Fruit fly (Drosophila melanogaster) whole organism, embryonic: ENCODE measurements around the gene Dbx.

Experiments used
- CG10321 ChIP-seq: fragments of 200-800 bp; sonication (Bioruptor generic); IDR thresholded peaks from 2 replicates; pipeline ENCODE4 v1.3.6; 2022; ENCODE audit warnings: missing biosample characterization, missing genetic modification characterization
- CG10654 ChIP-seq: fragments of 200-800 bp; sonication (Bioruptor generic); optimal IDR thresholded peaks from 2 replicates; lab custom pipeline; 2016; ENCODE audit warnings: missing biosample characterization, missing genetic modification characterization
- CG11695 ChIP-seq: fragments of 200-800 bp; sonication (Bioruptor generic); IDR thresholded peaks from 3 replicates; pipeline ENCODE4 v1.3.6; 2022; ENCODE audit warnings: missing biosample characterization, missing genetic modification characterization
- CG13287 ChIP-seq: fragments of 200-800 bp; sonication (Bioruptor generic); IDR thresholded peaks from 2 replicates; pipeline ENCODE4 v1.3.6; 2022; ENCODE audit warnings: missing biosample characterization, missing genetic modification characterization; ENCODE audit not compliant: partially characterized antibody
- CG16863 ChIP-seq: fragments of 200-800 bp; sonication (Bioruptor generic); optimal IDR thresholded peaks from 3 replicates; lab custom pipeline; 2016; ENCODE audit warnings: missing biosample characterization, missing genetic modification characterization
- CG18011 ChIP-seq: fragments of 200-800 bp; sonication (Bioruptor generic); optimal IDR thresholded peaks from 2 replicates; lab custom pipeline; 2017; ENCODE audit warnings: missing biosample characterization, missing genetic modification characterization, mild to moderate bottlenecking, moderate library complexity, missing genotype
- CG1832 ChIP-seq: fragments of 200-800 bp; sonication (Bioruptor generic); optimal IDR thresholded peaks from 2 replicates; lab custom pipeline; 2017; ENCODE audit warnings: missing biosample characterization, mild to moderate bottlenecking, missing genetic modification characterization, inconsistent platforms
- CG2116 ChIP-seq: fragments of 200-800 bp; sonication (Bioruptor generic); optimal IDR thresholded peaks from 3 replicates; lab custom pipeline; 2018; ENCODE audit warnings: missing biosample characterization, mild to moderate bottlenecking, missing genetic modification characterization
- CG2129 ChIP-seq: fragments of 200-800 bp; sonication (Bioruptor generic); IDR thresholded peaks from 2 replicates; pipeline ENCODE4 v1.3.6; 2022; ENCODE audit warnings: missing biosample characterization, missing genetic modification characterization; ENCODE audit not compliant: partially characterized antibody
- CG33557 ChIP-seq: fragments of 200-800 bp; sonication (Bioruptor generic); optimal IDR thresholded peaks from 2 replicates; lab custom pipeline; 2019; ENCODE audit warnings: missing biosample characterization, mild to moderate bottlenecking, missing genetic modification characterization, moderate library complexity
- CG4707 ChIP-seq: fragments of 200-800 bp; sonication (Bioruptor generic); optimal IDR thresholded peaks from 2 replicates; lab custom pipeline; 2018; ENCODE audit warnings: missing biosample characterization, mild to moderate bottlenecking, missing genetic modification characterization, moderate library complexity
- CG6254 ChIP-seq: fragments of 200-800 bp; sonication (Bioruptor generic); optimal IDR thresholded peaks from 3 replicates; lab custom pipeline; 2017; ENCODE audit warnings: mild to moderate bottlenecking, missing biosample characterization, missing genetic modification reagents, missing genetic modification characterization
- CG6683 ChIP-seq: fragments of 200-800 bp; sonication (Bioruptor generic); optimal IDR thresholded peaks from 2 replicates; lab custom pipeline; 2017; ENCODE audit warnings: missing biosample characterization, mild to moderate bottlenecking, missing genetic modification characterization, missing genetic modification reagents
- CG6765 ChIP-seq: fragments of 200-800 bp; sonication (Bioruptor generic); optimal IDR thresholded peaks from 3 replicates; lab custom pipeline; 2017; ENCODE audit warnings: missing biosample characterization, mild to moderate bottlenecking, missing genetic modification characterization
- CG7271 ChIP-seq: fragments of 200-800 bp; sonication (Bioruptor generic); optimal IDR thresholded peaks from 2 replicates; lab custom pipeline; 2018; ENCODE audit warnings: missing biosample characterization, mild to moderate bottlenecking, missing genetic modification characterization, moderate library complexity
- CG7987 ChIP-seq: fragments of 200-800 bp; sonication (Bioruptor generic); optimal IDR thresholded peaks from 2 replicates; lab custom pipeline; 2018; ENCODE audit warnings: missing biosample characterization, mild to moderate bottlenecking, missing genetic modification characterization, moderate library complexity
- CG8359 ChIP-seq: fragments of 200-800 bp; sonication (Bioruptor generic); optimal IDR thresholded peaks from 2 replicates; lab custom pipeline; 2017; ENCODE audit warnings: missing biosample characterization, mild to moderate bottlenecking, missing genetic modification characterization, borderline replicate concordance
- Doc2 ChIP-seq: fragments of 200-800 bp; sonication (Bioruptor generic); IDR thresholded peaks from 2 replicates; pipeline ENCODE4 v1.3.6; 2022; ENCODE audit warnings: missing biosample characterization, missing genetic modification characterization
- Dref ChIP-seq: fragments of 200-800 bp; sonication (Bioruptor generic); IDR thresholded peaks from 2 replicates; pipeline ENCODE4 v1.3.6; 2022; ENCODE audit warnings: missing biosample characterization, missing genetic modification characterization
- Gsc ChIP-seq: fragments of 200-800 bp; sonication (Bioruptor generic); IDR thresholded peaks from 2 replicates; pipeline ENCODE4 v1.3.6; 2022; ENCODE audit warnings: missing biosample characterization, missing genetic modification characterization
- H15 ChIP-seq: fragments of 200-800 bp; sonication (Bioruptor generic); IDR thresholded peaks from 3 replicates; pipeline ENCODE4 v1.3.6; 2022; ENCODE audit warnings: missing biosample characterization, missing genetic modification characterization
- H2.0 ChIP-seq: fragments of 200-800 bp; sonication (Bioruptor generic); IDR thresholded peaks from 2 replicates; pipeline ENCODE4 v1.3.6; 2022; ENCODE audit warnings: missing biosample characterization, missing genetic modification characterization
- HLHmδ ChIP-seq: fragments of 200-800 bp; sonication (Bioruptor generic); optimal IDR thresholded peaks from 2 replicates; lab custom pipeline; 2018; ENCODE audit warnings: missing biosample characterization, mild to moderate bottlenecking, missing genetic modification characterization, moderate library complexity
- HmgD ChIP-seq: fragments of 200-800 bp; sonication (Bioruptor generic); optimal IDR thresholded peaks from 3 replicates; lab custom pipeline; 2016; ENCODE audit warnings: missing biosample characterization, missing genetic modification characterization
- HmgZ ChIP-seq: fragments of 200-800 bp; sonication (Bioruptor generic); optimal IDR thresholded peaks from 2 replicates; lab custom pipeline; 2018; ENCODE audit warnings: missing biosample characterization, mild to moderate bottlenecking, missing genetic modification characterization
- Hr3 ChIP-seq: fragments of 200-800 bp; sonication (Bioruptor generic); optimal IDR thresholded peaks from 3 replicates; lab custom pipeline; 2016; ENCODE audit warnings: missing biosample characterization, missing genetic modification characterization
- Kr ChIP-seq: fragments of 200-800 bp; sonication (Bioruptor generic); optimal IDR thresholded peaks from 2 replicates; lab custom pipeline; 2017; ENCODE audit warnings: missing biosample characterization, mild to moderate bottlenecking, missing genetic modification characterization
- MTF-1 ChIP-seq: fragments of 200-800 bp; sonication (Bioruptor generic); optimal IDR thresholded peaks from 2 replicates; lab custom pipeline; 2018; ENCODE audit warnings: missing biosample characterization, mild to moderate bottlenecking, missing genetic modification characterization, borderline replicate concordance
- Nf-YC ChIP-seq: fragments of 200-800 bp; optimal IDR thresholded peaks from 3 replicates; lab custom pipeline; 2019; ENCODE audit warnings: missing biosample characterization, mild to moderate bottlenecking, missing genetic modification characterization, moderate library complexity
- Ravus ChIP-seq: fragments of 200-800 bp; sonication (Bioruptor generic); IDR thresholded peaks from 2 replicates; pipeline ENCODE4 v1.3.6; 2022; ENCODE audit warnings: missing biosample characterization, missing genetic modification characterization
- Trl ChIP-seq, 3 experiments: fragments of >200 bp in 2 of 3; fragments of 200-800 bp in 1 of 3; sonication (Bioruptor generic) in 1 of 3; optimal IDR thresholded peaks; 2 replicates in 1 of 3; 3 replicates in 2 of 3; lab custom pipeline; 2016 to 2017; ENCODE audit warnings: missing biosample characterization in 1 of 3, missing genetic modification characterization in 1 of 3
- amos ChIP-seq: fragments of 200-800 bp; sonication (Bioruptor generic); IDR thresholded peaks from 2 replicates; pipeline ENCODE4 v1.3.6; 2022; ENCODE audit warnings: missing biosample characterization, missing genetic modification characterization; ENCODE audit not compliant: partially characterized antibody
- bcd ChIP-seq: fragments of 200-800 bp; sonication (Bioruptor generic); optimal IDR thresholded peaks from 2 replicates; lab custom pipeline; 2017; ENCODE audit warnings: missing biosample characterization, mild to moderate bottlenecking, missing genetic modification characterization
- cad ChIP-seq: fragments of >200 bp; optimal IDR thresholded peaks from 2 replicates; lab custom pipeline; 2017; ENCODE audit warnings: missing biosample characterization, missing genetic modification characterization
- cg ChIP-seq: fragments of 200-800 bp; sonication (Bioruptor generic); optimal IDR thresholded peaks from 3 replicates; lab custom pipeline; 2019; ENCODE audit warnings: missing biosample characterization, mild to moderate bottlenecking, missing genetic modification characterization, moderate library complexity
- disco-r ChIP-seq: fragments of 200-800 bp; sonication (Bioruptor generic); optimal IDR thresholded peaks from 2 replicates; lab custom pipeline; 2016; ENCODE audit warnings: missing biosample characterization, missing genetic modification characterization
- fru ChIP-seq: fragments of >200 bp; optimal IDR thresholded peaks from 2 replicates; lab custom pipeline; 2017
- gt ChIP-seq: fragments of 200-800 bp; sonication (Bioruptor generic); IDR thresholded peaks from 2 replicates; pipeline ENCODE4 v1.3.6; 2022; ENCODE audit warnings: missing biosample characterization, missing genetic modification characterization
- hbn ChIP-seq: fragments of 200-800 bp; sonication (Bioruptor generic); IDR thresholded peaks from 2 replicates; pipeline ENCODE4 v1.3.6; 2022; ENCODE audit warnings: missing biosample characterization, missing genetic modification characterization; ENCODE audit not compliant: partially characterized antibody
- hth ChIP-seq: fragments of >200 bp; optimal IDR thresholded peaks from 2 replicates; lab custom pipeline; 2017; ENCODE audit warnings: inconsistent platforms
- jing ChIP-seq: fragments of 200-800 bp; sonication (Bioruptor generic); optimal IDR thresholded peaks from 2 replicates; lab custom pipeline; 2018; ENCODE audit warnings: missing biosample characterization, mild to moderate bottlenecking, missing genetic modification characterization
- jumu ChIP-seq: fragments of 200-800 bp; sonication (Bioruptor generic); optimal IDR thresholded peaks from 3 replicates; lab custom pipeline; 2016; ENCODE audit warnings: missing biosample characterization, missing genetic modification characterization
- p53 ChIP-seq: fragments of 200-800 bp; sonication (Bioruptor generic); optimal IDR thresholded peaks from 2 replicates; lab custom pipeline; 2016; ENCODE audit warnings: missing biosample characterization, missing genetic modification characterization
- pita ChIP-seq: fragments of 200-800 bp; sonication (Bioruptor generic); optimal IDR thresholded peaks from 2 replicates; lab custom pipeline; 2017; ENCODE audit warnings: missing biosample characterization, mild to moderate bottlenecking, missing genetic modification characterization
- prd ChIP-seq, 3 experiments: fragments of >200 bp in 2 of 3; fragments of 200-800 bp in 1 of 3; sonication (Bioruptor generic) in 1 of 3; optimal IDR thresholded peaks in 2 of 3; IDR thresholded peaks in 1 of 3; 2 replicates in 2 of 3; 3 replicates in 1 of 3; pipeline versions ENCODE4 v1.3.6 to Lab custom; 2017 to 2022; ENCODE audit warnings: missing biosample characterization in 1 of 3, missing genetic modification characterization in 1 of 3
- ranshi ChIP-seq: fragments of 200-800 bp; sonication (Bioruptor generic); IDR thresholded peaks from 2 replicates; pipeline ENCODE4 v1.3.6; 2022; ENCODE audit warnings: missing biosample characterization, missing genetic modification characterization
- repo ChIP-seq: fragments of 200-800 bp; sonication (Bioruptor generic); optimal IDR thresholded peaks from 2 replicates; lab custom pipeline; 2016; ENCODE audit warnings: missing biosample characterization, missing genetic modification characterization
- rib ChIP-seq: fragments of 200-800 bp; sonication (Bioruptor generic); IDR thresholded peaks from 2 replicates; pipeline ENCODE4 v1.3.6; 2022; ENCODE audit warnings: missing biosample characterization, missing genetic modification characterization
- seq ChIP-seq: fragments of 200-800 bp; sonication (Bioruptor generic); IDR thresholded peaks from 2 replicates; pipeline ENCODE4 v1.3.6; 2022; ENCODE audit warnings: missing biosample characterization, missing genetic modification characterization
- unpg ChIP-seq: fragments of 200-800 bp; sonication (Bioruptor generic); optimal IDR thresholded peaks from 3 replicates; lab custom pipeline; 2018; ENCODE audit warnings: missing biosample characterization, mild to moderate bottlenecking, missing genetic modification characterization, moderate library complexity
- wek ChIP-seq: fragments of 200-800 bp; sonication (Bioruptor generic); optimal IDR thresholded peaks from 3 replicates; lab custom pipeline; 2018; ENCODE audit warnings: missing biosample characterization, mild to moderate bottlenecking, missing genetic modification characterization, moderate library complexity
- zen ChIP-seq: fragments of 200-800 bp; sonication (Bioruptor generic); optimal IDR thresholded peaks from 3 replicates; lab custom pipeline; 2018; ENCODE audit warnings: missing biosample characterization, mild to moderate bottlenecking, missing genetic modification characterization, moderate library complexity

Gene Dbx

DNA sequence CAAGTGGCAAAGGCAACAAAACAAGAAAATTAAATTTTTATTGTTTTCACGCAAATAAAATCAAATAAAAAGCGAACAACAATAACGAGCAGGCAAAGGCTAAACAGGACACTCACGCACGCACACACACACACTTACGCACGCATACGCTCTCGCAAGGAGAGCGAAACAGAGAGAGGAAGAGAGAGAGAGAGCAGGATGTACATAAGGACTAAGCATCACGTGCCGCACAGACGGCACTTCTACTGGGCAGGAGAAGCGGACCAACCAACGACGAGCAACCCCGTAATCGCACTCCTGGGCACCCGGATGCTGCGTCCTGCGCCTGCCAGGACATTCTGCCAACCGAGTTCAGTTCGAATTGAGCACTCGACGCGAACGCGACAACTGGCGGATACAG lies at the start of gene Dbx (continued):
- peak; percentile 63 for TF ChIP-seq cg (GFP tag; lab: Kevin White, UChicago)
- TF ChIP-seq unpg = no peak
- no peak for TF ChIP-seq CG4707
- TF ChIP-seq Hr3 (GFP tag; lab: Kevin White, UChicago) = no peak
- no peak for TF ChIP-seq CG2116 (GFP tag; lab: Kevin White, UChicago)
- TF ChIP-seq Gsc (GFP tag; lab: Robert Waterston, UW) = no peak
- 0 out of 2 replicates have a peak, but pooled peaks have one; percentile 23 for TF ChIP-seq CG10321 (GFP tag; lab: Robert Waterston, UW)
- TF ChIP-seq Doc2 (GFP tag; lab: Robert Waterston, UW) = no peak
- no peak for TF ChIP-seq amos (GFP tag; lab: Robert Waterston, UW)
- TF ChIP-seq CG6765 (GFP tag; lab: Kevin White, UChicago) = no peak
- TF ChIP-seq disco-r (GFP tag; lab: Kevin White, UChicago) = no peak
- no peak for TF ChIP-seq gt (GFP tag; lab: Robert Waterston, UW)
- no peak for TF ChIP-seq CG13287 (GFP tag; lab: Robert Waterston, UW)
- TF ChIP-seq Ravus = no peak
- peak; percentile 94 for TF ChIP-seq Nf-YC (tag; lab: Kevin White, UChicago)
- no peak for TF ChIP-seq wek (GFP tag; lab: Kevin White, UChicago)
- TF ChIP-seq CG8359 (GFP tag; lab: Kevin White, UChicago) = no peak
- peak; percentile 69 for TF ChIP-seq CG1832 (GFP tag; lab: Kevin White, UChicago)
- no peak for TF ChIP-seq MTF-1
- TF ChIP-seq CG11695 = no peak
- TF ChIP-seq CG18011 (GFP tag; lab: Kevin White, UChicago) = no peak
- no peak for TF ChIP-seq bcd (GFP tag; lab: Kevin White, UChicago)
- no peak for TF ChIP-seq Kr (GFP tag; lab: Kevin White, UChicago)
- TF ChIP-seq CG16863 (GFP tag; lab: Kevin White, UChicago) = no peak
- TF ChIP-seq jumu (GFP tag; lab: Kevin White, UChicago) = no peak
- TF ChIP-seq p53 (GFP tag; lab: Kevin White, UChicago) = no peak
- no peak for TF ChIP-seq cad (GFP tag; lab: Kevin White, UChicago)
- no peak for TF ChIP-seq hbn (GFP tag; lab: Robert Waterston, UW)
- TF ChIP-seq pita (GFP tag; lab: Kevin White, UChicago) = no peak
- TF ChIP-seq repo (GFP tag; lab: Kevin White, UChicago) = no peak
- no peak for TF ChIP-seq hth
- TF ChIP-seq CG6683 = no peak
- TF ChIP-seq ranshi = no peak
- TF ChIP-seq CG10654 = no peak
- TF ChIP-seq HmgZ (tag; lab: Kevin White, UChicago) = no peak
- no peak for TF ChIP-seq HmgD (GFP tag; lab: Kevin White, UChicago)
- TF ChIP-seq Trl (optimal IDR thresholded peaks at IDR 0.05; lab: Kevin White, UChicago) = peak; percentile 64 to 73
- TF ChIP-seq Trl (GFP tag; optimal IDR thresholded peaks at IDR 0.05; lab: Kevin White, UChicago) = no peak
- TF ChIP-seq zen = no peak
- TF ChIP-seq H15 = no peak
- TF ChIP-seq fru (lab: Kevin White, UChicago) = no peak
- peak; percentile 67; the same call in 1 of the 2 replicates for TF ChIP-seq seq (GFP tag; lab: Robert Waterston, UW)

DNA sequence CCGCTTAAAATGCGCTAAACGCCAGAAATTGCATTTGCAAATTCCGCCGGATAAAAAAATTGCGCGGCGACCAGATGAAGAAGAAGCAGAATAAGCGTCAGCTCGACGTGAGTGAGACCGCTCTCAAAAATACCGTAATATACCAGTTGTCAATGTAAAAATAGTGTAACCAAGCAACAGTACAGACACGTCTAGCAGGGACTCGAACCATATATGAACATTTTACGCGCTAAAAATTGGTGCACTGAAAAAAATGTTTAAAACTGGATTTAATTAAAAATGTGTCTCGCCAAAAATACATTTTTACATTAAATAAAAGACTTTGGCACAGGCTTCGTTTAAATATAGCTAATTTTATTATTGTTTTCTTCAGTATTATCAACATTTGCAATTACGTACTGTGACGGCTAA lies 44.9 kb upstream of the Dbx start, which contains the start of gene dre4:
Gene dre4, minus strand, starts transcription at position 98 of the 411 bp plus-strand sequence.
- TF ChIP-seq jing (GFP tag; lab: Kevin White, UChicago) (peak; percentile 23), rib (GFP tag; lab: Robert Waterston, UW) (peak; percentile 76; the same call in 1 of the 2 replicates), HLHmδ (no peak), CG7271 (tag; lab: Kevin White, UChicago) (no peak), Dref (GFP tag; lab: Robert Waterston, UW) (0 out of 2 replicates have a peak, but pooled peaks have one; percentile 22), prd (optimal IDR thresholded peaks at IDR 0.05; lab: Kevin White, UChicago) (no peak), prd (GFP tag; IDR thresholded peaks at IDR 0.05; lab: Robert Waterston, UW) (peak; percentile 82), H2.0 (peak; percentile 75), CG7987 (GFP tag; lab: Kevin White, UChicago) (peak; percentile 37), Trl (optimal IDR thresholded peaks at IDR 0.05; lab: Kevin White, UChicago) (no peak), Trl (GFP tag; optimal IDR thresholded peaks at IDR 0.05; lab: Kevin White, UChicago) (peak; percentile 61), CG6254 (GFP tag; lab: Kevin White, UChicago) (peak; percentile 73), CG2129 (GFP tag; lab: Robert Waterston, UW) (no peak), CG33557 (GFP tag; lab: Kevin White, UChicago) (no peak)
